Fruit fly (Drosophila melanogaster) whole organism, prepupa: ENCODE data around the gene CG15529.
A peak's percentile ranks its signal among the peaks of the same experiment; 100 is the strongest.

Source experiments
- Blimp-1 ChIP-seq: fragments of 200-800 bp; sonication (Bioruptor generic); optimal IDR thresholded peaks from 3 replicates; lab custom pipeline; 2017; ENCODE audit warnings: missing biosample characterization, missing genetic modification characterization, mild to moderate bottlenecking, moderate library complexity, missing genetic modification reagents
- CG10631 ChIP-seq: fragments of 200-800 bp; sonication (Bioruptor generic); optimal IDR thresholded peaks from 2 replicates; lab custom pipeline; 2016; ENCODE audit warnings: missing biosample characterization, missing genetic modification characterization
- CG10669 ChIP-seq: fragments of 200-800 bp; sonication (Bioruptor generic); optimal IDR thresholded peaks from 3 replicates; lab custom pipeline; 2018; ENCODE audit warnings: missing biosample characterization, mild to moderate bottlenecking, missing genetic modification characterization, moderate library complexity
- CG11294 ChIP-seq: fragments of 200-800 bp; sonication (Bioruptor generic); IDR thresholded peaks from 2 replicates; pipeline ENCODE4 v1.3.6; 2022; ENCODE audit warnings: missing biosample characterization, missing genetic modification characterization
- CG15336 ChIP-seq: fragments of 200-800 bp; sonication (Bioruptor generic); IDR thresholded peaks from 2 replicates; pipeline ENCODE4 v1.3.6; 2022; ENCODE audit warnings: missing biosample characterization, missing genetic modification characterization
- CG1621 ChIP-seq: fragments of 200-800 bp; sonication (Bioruptor generic); optimal IDR thresholded peaks from 3 replicates; lab custom pipeline; 2018; ENCODE audit warnings: missing biosample characterization, mild to moderate bottlenecking, missing genetic modification characterization
- CG16779 ChIP-seq: fragments of 200-800 bp; sonication (Bioruptor generic); optimal IDR thresholded peaks from 3 replicates; lab custom pipeline; 2017; ENCODE audit warnings: missing biosample characterization, mild to moderate bottlenecking, missing genetic modification characterization
- CG3032 ChIP-seq: fragments of 200-800 bp; optimal IDR thresholded peaks from 2 replicates; lab custom pipeline; 2019; ENCODE audit warnings: missing biosample characterization, mild to moderate bottlenecking, missing genetic modification characterization, moderate library complexity
- CG31627 ChIP-seq: fragments of 200-800 bp; sonication (Bioruptor generic); optimal IDR thresholded peaks from 3 replicates; lab custom pipeline; 2016; ENCODE audit warnings: missing biosample characterization, missing genetic modification characterization
- CG32006 ChIP-seq: fragments of 200-800 bp; sonication (Bioruptor generic); optimal IDR thresholded peaks from 3 replicates; lab custom pipeline; 2017; ENCODE audit warnings: missing biosample characterization, mild to moderate bottlenecking, missing genetic modification characterization
- CG3919 ChIP-seq: fragments of 200-800 bp; sonication (Bioruptor generic); optimal IDR thresholded peaks from 3 replicates; lab custom pipeline; 2016; ENCODE audit warnings: missing biosample characterization, missing genetic modification characterization
- CG6276 ChIP-seq: fragments of 200-800 bp; sonication (Bioruptor generic); optimal IDR thresholded peaks from 2 replicates; lab custom pipeline; 2017; ENCODE audit warnings: missing biosample characterization, mild to moderate bottlenecking, missing genetic modification characterization
- CG6792 ChIP-seq: fragments of 200-800 bp; sonication (Bioruptor generic); optimal IDR thresholded peaks from 3 replicates; lab custom pipeline; 2016; ENCODE audit warnings: missing biosample characterization, missing genetic modification characterization
- CG6808 ChIP-seq: fragments of 200-800 bp; sonication (Bioruptor generic); optimal IDR thresholded peaks from 3 replicates; lab custom pipeline; 2017; ENCODE audit warnings: missing biosample characterization, missing genetic modification characterization, mild to moderate bottlenecking, moderate library complexity, missing genetic modification reagents
- CG6854 ChIP-seq: fragments of 200-800 bp; sonication (Bioruptor generic); optimal IDR thresholded peaks from 2 replicates; lab custom pipeline; 2017; ENCODE audit warnings: missing biosample characterization, mild to moderate bottlenecking, missing genetic modification characterization
- CG7368 ChIP-seq: fragments of 200-800 bp; sonication (Bioruptor generic); optimal IDR thresholded peaks from 3 replicates; lab custom pipeline; 2016; ENCODE audit warnings: missing biosample characterization, missing genetic modification characterization
- CG8119 ChIP-seq: fragments of 200-800 bp; sonication (Bioruptor generic); IDR thresholded peaks from 3 replicates; pipeline ENCODE4 v1.3.6; 2022; ENCODE audit warnings: missing biosample characterization, missing genetic modification characterization
- CG8319 ChIP-seq: fragments of 200-800 bp; sonication (Bioruptor generic); optimal IDR thresholded peaks from 3 replicates; lab custom pipeline; 2016; ENCODE audit warnings: missing biosample characterization, missing genetic modification characterization
- CG8632 ChIP-seq: fragments of 200-800 bp; sonication (Bioruptor generic); optimal IDR thresholded peaks from 3 replicates; lab custom pipeline; 2016; ENCODE audit warnings: missing biosample characterization, missing genetic modification characterization
- CG9139 ChIP-seq: fragments of 200-800 bp; sonication (Bioruptor generic); optimal IDR thresholded peaks from 3 replicates; lab custom pipeline; 2017; ENCODE audit warnings: missing biosample characterization, mild to moderate bottlenecking, missing genetic modification characterization
- Eip75B ChIP-seq: fragments of 200-800 bp; sonication (Bioruptor generic); optimal IDR thresholded peaks from 3 replicates; lab custom pipeline; 2016; ENCODE audit warnings: missing biosample characterization, missing genetic modification characterization
- Eip93F ChIP-seq: fragments of 200-800 bp; sonication (Bioruptor generic); optimal IDR thresholded peaks from 2 replicates; lab custom pipeline; 2016; ENCODE audit warnings: missing biosample characterization, mild to moderate bottlenecking, missing genetic modification characterization
- Ets21C ChIP-seq: fragments of 200-800 bp; sonication (Bioruptor generic); optimal IDR thresholded peaks from 3 replicates; lab custom pipeline; 2016; ENCODE audit warnings: missing biosample characterization, missing genetic modification characterization
- Gug ChIP-seq: fragments of 200-800 bp; sonication (Bioruptor generic); IDR thresholded peaks from 2 replicates; pipeline ENCODE4 v1.3.6; 2022; ENCODE audit warnings: missing biosample characterization, missing genetic modification characterization
- Hr38 ChIP-seq: sonication (Bioruptor generic); optimal IDR thresholded peaks from 2 replicates; lab custom pipeline; 2016; ENCODE audit warnings: missing biosample characterization, missing genetic modification characterization
- Hr39 ChIP-seq: fragments of 200-800 bp; sonication (Bioruptor generic); optimal IDR thresholded peaks from 2 replicates; lab custom pipeline; 2016; ENCODE audit warnings: missing biosample characterization, missing genetic modification characterization
- Hr4 ChIP-seq: fragments of 200-800 bp; sonication (Bioruptor generic); optimal IDR thresholded peaks from 3 replicates; lab custom pipeline; 2016; ENCODE audit warnings: missing biosample characterization, missing genetic modification characterization
- Lpt ChIP-seq: fragments of 200-800 bp; sonication (Bioruptor generic); optimal IDR thresholded peaks from 3 replicates; lab custom pipeline; 2016; ENCODE audit warnings: missing biosample characterization, missing genetic modification characterization
- Met ChIP-seq: fragments of 200-800 bp; sonication (Bioruptor generic); optimal IDR thresholded peaks from 3 replicates; lab custom pipeline; 2016; ENCODE audit warnings: missing biosample characterization, missing genetic modification characterization
- Smox ChIP-seq: fragments of 200-800 bp; sonication (Bioruptor generic); optimal IDR thresholded peaks from 3 replicates; lab custom pipeline; 2016; ENCODE audit warnings: missing biosample characterization, missing genetic modification characterization
- Sox102F ChIP-seq: fragments of 200-800 bp; sonication (Bioruptor generic); optimal IDR thresholded peaks from 2 replicates; lab custom pipeline; 2016; ENCODE audit warnings: missing biosample characterization, mild to moderate bottlenecking, missing genetic modification characterization
- Sox15 ChIP-seq: fragments of 200-800 bp; sonication (Bioruptor generic); optimal IDR thresholded peaks from 3 replicates; lab custom pipeline; 2016; ENCODE audit warnings: missing biosample characterization, missing genetic modification characterization
- achi ChIP-seq: fragments of 200-800 bp; sonication (Bioruptor generic); optimal IDR thresholded peaks from 3 replicates; lab custom pipeline; 2016; ENCODE audit warnings: missing biosample characterization, missing genetic modification characterization
- acj6 ChIP-seq: fragments of 200-800 bp; sonication (Bioruptor generic); optimal IDR thresholded peaks from 3 replicates; lab custom pipeline; 2016; ENCODE audit warnings: missing biosample characterization, missing genetic modification characterization
- dac ChIP-seq: fragments of 200-800 bp; sonication (Bioruptor generic); optimal IDR thresholded peaks from 2 replicates; lab custom pipeline; 2017; ENCODE audit warnings: missing biosample characterization, mild to moderate bottlenecking, missing genetic modification characterization
- dsx ChIP-seq: fragments of 200-800 bp; optimal IDR thresholded peaks from 3 replicates; lab custom pipeline; 2019; ENCODE audit warnings: missing biosample characterization, mild to moderate bottlenecking, missing genetic modification characterization, moderate library complexity; ENCODE audit not compliant: poor library complexity, severe bottlenecking
- eg ChIP-seq: fragments of 200-800 bp; sonication (Bioruptor generic); IDR thresholded peaks from 3 replicates; pipeline ENCODE4 v1.3.6; 2022; ENCODE audit warnings: missing biosample characterization, missing genetic modification characterization
- esn ChIP-seq: fragments of 200-800 bp; sonication (Bioruptor generic); optimal IDR thresholded peaks from 2 replicates; lab custom pipeline; 2016; ENCODE audit warnings: missing biosample characterization, mild to moderate bottlenecking, missing genetic modification characterization, moderate library complexity
- fd85E ChIP-seq: fragments of 200-800 bp; sonication (Bioruptor generic); optimal IDR thresholded peaks from 3 replicates; lab custom pipeline; 2016; ENCODE audit warnings: missing biosample characterization, missing genetic modification characterization
- fkh ChIP-seq: fragments of 200-800 bp; sonication (Bioruptor generic); optimal IDR thresholded peaks from 3 replicates; lab custom pipeline; 2017; ENCODE audit warnings: missing biosample characterization, mild to moderate bottlenecking, missing genetic modification characterization, moderate library complexity
- lz ChIP-seq: fragments of 200-800 bp; sonication (Bioruptor generic); optimal IDR thresholded peaks from 3 replicates; lab custom pipeline; 2016; ENCODE audit warnings: missing biosample characterization, missing genetic modification characterization
- salr ChIP-seq, 2 experiments: fragments of 200-800 bp; sonication (Bioruptor generic); optimal IDR thresholded peaks; 3 replicates each; lab custom pipeline; 2016 to 2018; ENCODE audit warnings: missing biosample characterization in 2 of 2, missing genetic modification characterization in 2 of 2, mild to moderate bottlenecking in 1 of 2
- ss ChIP-seq, 2 experiments: fragments of 200-800 bp; sonication (Bioruptor generic); optimal IDR thresholded peaks; 2 replicates in 1 of 2; 3 replicates in 1 of 2; lab custom pipeline; 2017 to 2018; ENCODE audit warnings: mild to moderate bottlenecking in 2 of 2, missing biosample characterization in 2 of 2, missing genetic modification characterization in 2 of 2, moderate library complexity in 1 of 2
- svp ChIP-seq: fragments of 200-800 bp; sonication (Bioruptor generic); peaks from one replicate; lab custom pipeline; 2016; ENCODE audit warnings: missing biosample characterization, missing genetic modification characterization
- topi ChIP-seq: fragments of 200-800 bp; sonication (Bioruptor generic); optimal IDR thresholded peaks from 3 replicates; lab custom pipeline; 2016; ENCODE audit warnings: missing biosample characterization, missing genetic modification characterization
- vri ChIP-seq: fragments of 200-800 bp; sonication (Bioruptor generic); optimal IDR thresholded peaks from 3 replicates; lab custom pipeline; 2016; ENCODE audit warnings: missing biosample characterization, mild to moderate bottlenecking, missing genetic modification characterization

Gene CG15529

dm6 chr3R:30150602-30151001 lies 1.3 kb upstream of the CG15529 start:
- TF ChIP-seq CG3919 (GFP tag; lab: Kevin White, UChicago) (no peak), CG7368 (GFP tag; lab: Kevin White, UChicago) (no peak), Sox102F (GFP tag; lab: Kevin White, UChicago) (no peak), CG11294 (GFP tag; lab: Robert Waterston, UW) (no peak), topi (GFP tag; lab: Kevin White, UChicago) (no peak), Eip75B (GFP tag; lab: Kevin White, UChicago) (no peak), CG15336 (no peak), acj6 (GFP tag; lab: Kevin White, UChicago) (no peak), vri (GFP tag; lab: Kevin White, UChicago) (no peak), CG9139 (GFP tag; lab: Kevin White, UChicago) (no peak), Sox15 (GFP tag; lab: Kevin White, UChicago) (no peak), Lpt (no peak)

dm6 chr3R:30153864-30154263 lies 2.0 kb downstream of the CG15529 start:
- TF ChIP-seq eg (GFP tag; lab: Robert Waterston, UW) (no peak), achi (no peak), svp (GFP tag; lab: Kevin White, UChicago) (peak; percentile 38)

dm6 chr3R:30160312-30160942 lies 8.6 kb downstream of the CG15529 start, which contains the start of gene CG11498:
TSS of gene CG11498 (minus strand) at chr3R:30160473.
- TF ChIP-seq CG6276 (no peak), salr (GFP tag; optimal IDR thresholded peaks at IDR 0.05; lab: Kevin White, UChicago) (no peak), dac (no peak), CG10631 (no peak), acj6 (GFP tag; lab: Kevin White, UChicago) (no peak), CG6808 (GFP tag; lab: Kevin White, UChicago) (no peak), dsx (GFP tag; lab: Kevin White, UChicago) (no peak), CG8119 (GFP tag; lab: Robert Waterston, UW) (peak; percentile 61; the same call in 2 of the 3 replicates), CG9139 (GFP tag; lab: Kevin White, UChicago) (no peak), fd85E (GFP tag; lab: Kevin White, UChicago) (no peak), CG10669 (no peak), CG6792 (GFP tag; lab: Kevin White, UChicago) (no peak), esn (peak; percentile 3), CG32006 (GFP tag; lab: Kevin White, UChicago) (peak; percentile 59), CG8319 (GFP tag; lab: Kevin White, UChicago) (no peak), Sox102F (GFP tag; lab: Kevin White, UChicago) (peak; percentile 18), achi (no peak), Eip75B (GFP tag; lab: Kevin White, UChicago) (peak; percentile 3), topi (GFP tag; lab: Kevin White, UChicago) (no peak), Smox (no peak), CG6854 (GFP tag; lab: Kevin White, UChicago) (no peak), Lpt (no peak), eg (GFP tag; lab: Robert Waterston, UW) (peak; percentile 56), Ets21C (GFP tag; lab: Kevin White, UChicago) (no peak), Hr4 (GFP tag; lab: Kevin White, UChicago) (peak; percentile 36), Met (GFP tag; lab: Kevin White, UChicago) (no peak), Hr39 (GFP tag; lab: Kevin White, UChicago) (no peak), CG8632 (GFP tag; lab: Kevin White, UChicago) (no peak), CG31627 (no peak), ss (GFP tag; optimal IDR thresholded peaks at IDR 0.05; lab: Kevin White, UChicago) (no peak), lz (GFP tag; lab: Kevin White, UChicago) (no peak), Blimp-1 (GFP tag; lab: Kevin White, UChicago) (no peak), Gug (0 out of 2 replicates have a peak, but pooled peaks have one; percentile 32), CG16779 (no peak), Eip93F (no peak), CG3032 (no peak), fkh (GFP tag; lab: Kevin White, UChicago) (no peak), CG1621 (no peak), CG7368 (GFP tag; lab: Kevin White, UChicago) (no peak), Hr38 (no peak), Sox15 (GFP tag; lab: Kevin White, UChicago) (no peak), CG3919 (GFP tag; lab: Kevin White, UChicago) (peak; percentile 20)
